Worm (Caenorhabditis elegans) whole organism, early embryonic: Measurements from ENCODE around the gene dop-6.

ENCODE experiments used
- B0310.2 ChIP-seq: sonication (generic microtip); optimal IDR thresholded peaks from 2 replicates; lab custom pipeline; 2016; ENCODE audit warnings: mild to moderate bottlenecking, missing genetic modification characterization, missing compliant biosample characterization
- F13C5.2 ChIP-seq: sonication (generic microtip); optimal IDR thresholded peaks from 2 replicates; lab custom pipeline; 2017; ENCODE audit warnings: mild to moderate bottlenecking, missing genetic modification characterization, inconsistent platforms, missing compliant biosample characterization
- aly-1 ChIP-seq: sonication (generic microtip); optimal IDR thresholded peaks from 2 replicates; lab custom pipeline; 2016; ENCODE audit warnings: missing genetic modification characterization, missing compliant biosample characterization
- ama-1 ChIP-seq: fragments of 150-350 bp; optimal IDR thresholded peaks from 2 replicates; lab custom pipeline; 2014
- ceh-13 ChIP-seq: fragments of 200-800 bp; sonication (Bioruptor generic); optimal IDR thresholded peaks from 2 replicates; lab custom pipeline; 2018; ENCODE audit warnings: mild to moderate bottlenecking, missing genetic modification characterization, missing compliant biosample characterization
- ceh-36 ChIP-seq: sonication (generic microtip); optimal IDR thresholded peaks from 2 replicates; lab custom pipeline; 2016; ENCODE audit warnings: missing genetic modification characterization, inconsistent platforms, missing compliant biosample characterization
- ets-7 ChIP-seq: sonication (generic microtip); optimal IDR thresholded peaks from 2 replicates; lab custom pipeline; 2016; ENCODE audit warnings: missing genotype, missing genetic modification characterization, missing compliant biosample characterization
- flt-1 ChIP-seq: fragments of 200-800 bp; sonication (Bioruptor generic); IDR thresholded peaks from 2 replicates; pipeline ENCODE4 v1.3.6; 2022; ENCODE audit warnings: missing genetic modification characterization, missing compliant biosample characterization
- hmbx-1 ChIP-seq: sonication (generic microtip); optimal IDR thresholded peaks from 2 replicates; lab custom pipeline; 2016; ENCODE audit warnings: mild to moderate bottlenecking, missing genetic modification characterization, missing compliant biosample characterization
- hmg-4 ChIP-seq: fragments of 200-800 bp; sonication (Bioruptor generic); optimal IDR thresholded peaks from 2 replicates; lab custom pipeline; 2018; ENCODE audit warnings: mild to moderate bottlenecking, missing genetic modification characterization, missing compliant biosample characterization
- hnd-1 ChIP-seq: sonication (generic microtip); optimal IDR thresholded peaks from 2 replicates; lab custom pipeline; 2016; ENCODE audit warnings: missing genetic modification characterization, missing compliant biosample characterization
- pes-1 ChIP-seq: fragments of 200-800 bp; sonication (Bioruptor generic); IDR thresholded peaks from 2 replicates; pipeline ENCODE4 v1.3.6; 2022; ENCODE audit warnings: missing genetic modification reagents, missing genetic modification characterization, missing compliant biosample characterization
- scrt-1 ChIP-seq: fragments of 200-800 bp; sonication (Bioruptor generic); IDR thresholded peaks from 2 replicates; pipeline ENCODE4 v1.3.6; 2022; ENCODE audit warnings: missing genetic modification characterization, missing compliant biosample characterization
- sea-1 ChIP-seq: fragments of 200-800 bp; sonication (Bioruptor generic); conservative IDR thresholded peaks from 2 replicates; pipeline ENCODE4 v1.3.6; 2022; ENCODE audit warnings: missing genetic modification characterization, missing compliant biosample characterization
- tbx-11 ChIP-seq: fragments of 200-800 bp; sonication (Bioruptor generic); IDR thresholded peaks from 2 replicates; pipeline ENCODE4 v1.3.6; 2022; ENCODE audit warnings: missing genetic modification characterization, missing compliant biosample characterization
- tbx-37 ChIP-seq: fragments of 200-800 bp; sonication (Bioruptor generic); conservative IDR thresholded peaks from 2 replicates; pipeline ENCODE4 v1.3.6; 2022; ENCODE audit warnings: missing genetic modification reagents, missing genetic modification characterization, missing compliant biosample characterization
- tra-4 ChIP-seq: sonication (generic microtip); optimal IDR thresholded peaks from 2 replicates; lab custom pipeline; 2017; ENCODE audit warnings: missing genetic modification characterization, missing compliant biosample characterization

Gene dop-6

DNA sequence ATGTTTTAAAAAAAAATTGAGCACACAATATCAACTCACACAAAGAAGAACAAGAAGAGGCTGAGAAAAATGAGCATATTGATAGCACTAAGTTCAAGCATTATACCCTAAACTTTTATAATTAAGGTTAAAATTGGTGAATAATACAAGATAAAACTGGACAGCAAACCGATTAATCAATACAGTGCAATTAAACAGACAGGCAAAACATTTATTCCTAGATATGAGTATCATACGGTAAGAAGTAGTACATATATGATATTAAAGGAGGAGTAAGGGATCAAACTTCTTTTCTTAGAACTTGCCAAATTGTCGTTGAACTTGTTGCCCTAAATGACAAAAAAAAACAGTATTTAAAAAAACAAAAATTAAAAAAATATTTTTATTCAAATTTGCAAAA lies 51.3 kb downstream of the dop-6 start, which contains the start of gene R160.14:
TSS of gene R160.14 (minus strand) at position 101 of the 400 bp plus-strand sequence.
- TF ChIP-seq flt-1 (no peak), pes-1 (GFP tag; lab: Robert Waterston, UW) (no peak), ceh-36 (no peak), ets-7 (tag; lab: Kevin White, UChicago) (no peak), tra-4 (tag; lab: Kevin White, UChicago) (no peak), B0310.2 (no peak), tbx-37 (GFP tag; lab: Robert Waterston, UW) (no peak), sea-1 (GFP tag; lab: Robert Waterston, UW) (no peak), hmbx-1 (no peak), tbx-11 (GFP tag; lab: Robert Waterston, UW) (no peak), ceh-13 (GFP tag; lab: Kevin White, UChicago) (no peak), scrt-1 (no peak), ama-1 (lab: Kevin White, UChicago) (no peak), hmg-4 (GFP tag; lab: Kevin White, UChicago) (no peak)

DNA sequence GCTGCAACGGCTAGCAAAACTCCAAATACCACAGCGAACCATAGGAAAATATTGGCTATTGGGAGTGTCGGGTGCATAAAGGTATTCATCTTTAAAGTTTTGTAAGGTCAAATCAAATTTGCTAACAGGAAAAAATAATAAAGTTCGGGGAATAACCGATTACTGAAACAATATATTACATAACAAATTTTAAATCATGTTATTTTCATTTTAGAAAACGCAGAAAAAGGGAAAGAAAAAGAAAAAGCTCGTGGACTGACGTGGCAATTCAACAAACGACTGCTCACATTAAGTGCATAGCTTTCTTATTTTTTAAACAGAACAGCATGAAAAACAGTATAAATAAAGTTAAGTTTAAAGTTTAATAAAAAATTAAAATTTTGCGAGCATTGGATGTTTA lies 52.5 kb downstream of the dop-6 start, which contains the start of gene R160.6:
TSS of gene R160.6 (minus strand) at position 101 of the 400 bp plus-strand sequence.
- TF ChIP-seq pes-1 (GFP tag; lab: Robert Waterston, UW) (no peak), hmg-4 (GFP tag; lab: Kevin White, UChicago) (no peak), tbx-37 (GFP tag; lab: Robert Waterston, UW) (no peak), aly-1 (tag; lab: Kevin White, UChicago) (no peak), hmbx-1 (no peak), ets-7 (tag; lab: Kevin White, UChicago) (no peak), ceh-13 (GFP tag; lab: Kevin White, UChicago) (no peak), B0310.2 (no peak), tbx-11 (GFP tag; lab: Robert Waterston, UW) (no peak), scrt-1 (no peak), ceh-36 (no peak), tra-4 (tag; lab: Kevin White, UChicago) (no peak), ama-1 (lab: Kevin White, UChicago) (no peak), hnd-1 (tag; lab: Kevin White, UChicago) (no peak), F13C5.2 (tag; lab: Kevin White, UChicago) (no peak)

DNA sequence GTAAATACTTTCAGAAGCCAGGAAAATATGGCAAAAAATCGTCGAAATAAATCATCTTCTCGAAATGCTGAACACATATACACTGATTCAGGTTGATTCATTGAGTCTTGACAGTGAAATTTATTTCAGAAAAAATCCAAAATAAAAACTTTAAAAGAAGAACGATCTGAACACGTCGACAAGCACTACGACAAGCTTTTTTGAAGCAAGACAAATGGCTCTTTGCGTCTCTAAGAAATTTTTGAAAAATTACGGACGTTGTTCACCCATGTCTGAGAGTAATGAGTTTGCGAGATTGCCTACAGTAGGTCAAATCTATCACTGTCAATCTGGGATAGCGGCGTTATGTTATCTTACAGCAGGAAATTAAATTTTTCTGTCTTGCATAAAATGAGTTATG lies 56.1 kb downstream of the dop-6 start, which contains the start of gene R160.2:
TSS of gene R160.2 (minus strand) at position 101 of the 400 bp plus-strand sequence.
- TF ChIP-seq ceh-36 (no peak), ama-1 (lab: Kevin White, UChicago) (no peak), aly-1 (tag; lab: Kevin White, UChicago) (no peak), tbx-37 (GFP tag; lab: Robert Waterston, UW) (no peak), flt-1 (no peak), hnd-1 (tag; lab: Kevin White, UChicago) (no peak), ceh-13 (GFP tag; lab: Kevin White, UChicago) (no peak), sea-1 (GFP tag; lab: Robert Waterston, UW) (no peak), tbx-11 (GFP tag; lab: Robert Waterston, UW) (no peak), hmbx-1 (no peak), tra-4 (tag; lab: Kevin White, UChicago) (no peak), ets-7 (tag; lab: Kevin White, UChicago) (no peak), pes-1 (GFP tag; lab: Robert Waterston, UW) (no peak), scrt-1 (no peak), hmg-4 (GFP tag; lab: Kevin White, UChicago) (no peak), F13C5.2 (tag; lab: Kevin White, UChicago) (no peak), B0310.2 (no peak)
